Fruit fly (Drosophila melanogaster) whole organism, pupa: ENCODE results near the gene ss.

Experiments
- CG17806 ChIP-seq: fragments of 200-800 bp; sonication (Bioruptor generic); optimal IDR thresholded peaks from 2 replicates; lab custom pipeline; 2018; ENCODE audit warnings: missing biosample characterization, mild to moderate bottlenecking, missing genetic modification characterization, moderate library complexity
- CG9948 ChIP-seq: fragments of 200-800 bp; sonication (Bioruptor generic); optimal IDR thresholded peaks from 2 replicates; lab custom pipeline; 2018; ENCODE audit warnings: missing biosample characterization, mild to moderate bottlenecking, missing genetic modification characterization, moderate library complexity

DNA sequence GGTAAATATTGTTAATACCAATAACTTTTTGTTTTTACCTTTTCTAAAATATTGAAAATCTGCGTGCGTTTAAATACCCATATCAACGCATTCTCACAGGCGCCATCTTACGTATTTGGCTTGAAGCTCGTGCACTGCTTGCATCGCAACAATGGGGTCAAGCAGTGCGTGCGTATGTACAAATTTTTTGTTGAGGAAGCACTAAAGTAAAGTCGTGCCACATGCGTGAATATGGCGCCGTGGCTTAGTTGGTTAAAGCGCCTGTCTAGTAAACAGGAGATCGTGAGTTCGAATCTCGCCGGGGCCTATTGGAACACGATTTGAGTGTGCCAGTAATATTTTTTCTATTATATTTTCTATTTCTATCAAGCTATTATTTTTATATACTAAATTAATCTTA, 28.2 kb upstream of the ss start:
- no peak for TF ChIP-seq CG9948
- TF ChIP-seq CG17806 (tag; lab: Kevin White, UChicago): no peak
